Fruit fly (Drosophila melanogaster): ENCODE measurements around the gene tos.

tos gene

DNA sequence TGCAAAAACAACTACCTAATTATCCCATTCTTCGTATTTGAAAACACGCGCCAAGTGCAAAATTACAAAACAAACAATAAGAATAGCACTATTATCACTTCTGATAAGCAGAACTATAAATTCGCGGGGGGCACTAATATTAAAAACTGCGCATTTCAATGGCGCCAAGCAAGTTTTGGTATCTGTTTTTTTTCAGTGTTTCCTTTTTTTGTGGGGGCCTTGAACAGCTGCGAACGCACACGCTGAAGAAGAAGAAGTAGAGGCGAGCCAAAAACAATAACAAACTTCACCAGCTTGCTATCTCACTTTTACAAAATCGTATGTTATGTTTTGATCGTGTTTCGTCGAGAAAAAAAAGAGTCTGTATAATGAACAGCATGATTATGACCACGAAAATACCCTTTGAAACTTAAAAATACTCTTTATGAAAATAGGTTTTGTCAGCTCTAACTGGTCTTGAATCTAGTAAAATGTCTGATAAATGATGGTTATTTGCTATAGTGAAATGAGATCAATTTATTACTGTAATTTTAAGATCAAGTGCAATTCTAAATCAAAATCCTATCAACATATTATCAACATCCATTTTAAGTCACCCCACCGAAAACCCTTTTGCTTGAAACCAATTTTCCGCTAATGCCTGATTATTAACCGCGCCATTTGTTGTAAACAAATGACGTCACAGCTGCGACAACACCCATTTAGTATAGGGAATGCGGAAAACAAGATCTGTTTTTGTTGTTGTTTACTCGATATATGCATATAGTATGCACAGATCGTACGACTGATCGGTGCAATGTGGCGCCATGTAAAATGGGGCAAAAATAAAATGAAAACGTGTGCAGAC, 12.2 kb upstream of the tos start:
- TF ChIP-seq CG17801 (GFP tag; optimal IDR thresholded peaks at IDR 0.05; ENCODE audit: partially characterized antibody): peak; percentile 94

DNA sequence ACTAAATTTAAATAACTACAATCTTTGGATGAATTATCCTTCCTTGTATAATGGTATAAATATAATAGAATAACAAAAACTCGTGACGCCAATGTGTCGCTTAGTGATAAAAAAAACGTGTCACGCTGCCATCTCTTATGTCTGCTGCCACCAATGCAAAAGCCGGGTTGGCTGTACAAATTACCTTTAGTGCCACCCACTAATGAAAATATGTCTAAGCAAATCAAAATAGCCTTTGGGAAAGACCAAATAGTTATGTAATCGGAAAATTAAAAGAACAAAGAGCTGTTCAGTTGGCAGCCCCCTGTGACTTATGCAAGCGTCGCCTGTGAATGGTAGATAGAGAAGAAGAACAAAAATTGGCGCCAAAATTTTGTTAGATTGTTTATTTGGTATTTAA, 7.5 kb upstream of the tos start, which contains the start of gene CG10336:
Gene CG10336 (plus strand): TSS at position 153 of the 400 bp plus-strand sequence.
- no peak for TF ChIP-seq CG17801 (GFP tag; optimal IDR thresholded peaks at IDR 0.05; ENCODE audit: partially characterized antibody)

DNA sequence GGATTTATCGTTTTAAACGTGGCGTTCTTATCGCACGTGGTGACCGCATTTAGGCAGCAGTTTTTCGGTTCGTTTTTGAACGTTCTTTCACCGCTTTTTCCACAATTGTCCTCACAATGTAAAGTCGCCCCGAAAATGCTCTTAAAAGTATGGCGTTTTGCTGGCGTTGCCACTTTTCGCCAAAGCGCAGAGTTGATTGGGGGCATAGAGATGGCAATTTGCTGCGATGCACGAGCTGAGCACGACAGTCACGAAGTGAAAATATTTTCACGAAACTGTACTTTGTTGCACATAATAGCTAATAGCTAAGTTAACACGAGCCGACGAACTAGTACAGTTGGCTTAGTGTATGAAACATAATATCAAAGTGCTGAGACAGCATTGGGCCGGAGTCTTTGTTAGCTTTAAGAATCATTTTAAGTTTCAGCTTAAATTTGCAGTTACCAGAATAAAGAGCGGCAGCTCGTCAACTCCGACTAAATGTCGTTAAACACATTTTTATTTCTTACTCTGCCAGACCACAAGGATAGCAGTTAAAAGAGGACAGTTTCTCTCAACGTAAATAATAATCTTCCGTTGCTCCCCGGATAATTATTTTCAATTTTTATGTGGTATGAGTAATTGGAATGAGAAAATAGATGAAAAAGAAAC, 6.9 kb upstream of the tos start, which contains the start of gene msl-1:
Gene msl-1 (minus strand): TSS at position 155 of the 651 bp plus-strand sequence.
- peak; percentile 0 for TF ChIP-seq CG17801 (GFP tag; optimal IDR thresholded peaks at IDR 0.05; ENCODE audit: partially characterized antibody)

DNA sequence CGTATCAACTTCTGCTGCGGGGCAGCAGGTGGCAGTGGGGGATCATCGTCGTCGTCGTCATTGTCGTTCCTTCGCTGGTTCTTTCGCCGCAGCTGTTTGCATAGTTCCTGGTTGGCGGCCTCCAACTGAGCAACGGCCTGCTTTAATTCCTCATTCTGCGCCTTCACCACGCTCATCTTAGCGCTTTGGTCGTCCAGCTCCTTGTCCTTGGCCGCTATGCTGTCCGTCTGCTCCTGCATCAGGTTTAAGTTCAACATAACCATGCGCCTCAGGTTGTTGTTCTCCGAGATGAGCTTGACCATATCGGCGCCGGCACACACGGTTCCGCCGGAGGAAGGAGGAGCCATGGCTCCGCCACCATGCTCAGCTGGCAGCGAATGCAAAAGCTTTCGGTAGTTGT, 6.0 kb upstream of the tos start:
- TF ChIP-seq CG17801 (GFP tag; optimal IDR thresholded peaks at IDR 0.05; ENCODE audit: partially characterized antibody): no peak

DNA sequence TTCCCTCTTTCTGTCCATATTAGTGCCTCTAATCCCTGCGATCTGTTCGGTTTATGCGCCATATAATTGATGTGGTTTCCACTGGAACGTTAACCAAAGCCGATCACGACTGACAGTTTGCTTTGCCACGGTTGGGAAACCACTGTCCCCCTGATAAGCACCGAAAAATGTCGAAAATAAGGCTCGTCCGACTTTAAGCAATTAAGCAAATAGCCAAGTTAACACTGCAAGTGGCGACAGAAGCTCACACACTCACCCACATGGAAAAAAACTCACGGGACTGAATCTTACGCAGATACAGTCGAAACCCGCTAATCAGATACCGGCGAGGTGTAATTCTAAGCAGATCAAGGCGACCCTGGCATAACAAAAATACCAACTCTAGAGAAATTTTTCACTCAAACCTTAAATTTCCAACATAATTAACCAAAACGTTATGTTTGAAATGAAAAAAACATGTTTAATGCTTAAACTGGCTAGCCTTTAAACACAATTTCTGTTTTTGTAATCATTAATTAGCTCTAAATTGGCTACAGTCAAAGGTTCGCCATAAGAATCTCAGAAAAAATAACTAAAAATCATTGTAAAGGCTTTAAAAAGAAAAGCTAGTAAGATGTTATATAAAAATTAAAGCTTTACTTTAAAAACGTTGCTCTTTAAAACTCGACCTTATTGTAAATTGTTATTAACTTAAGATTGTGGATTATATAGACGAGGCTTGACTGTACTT, 3.8 kb downstream of the tos start:
- no peak for TF ChIP-seq CG17801 (GFP tag; optimal IDR thresholded peaks at IDR 0.05; ENCODE audit: partially characterized antibody)

DNA sequence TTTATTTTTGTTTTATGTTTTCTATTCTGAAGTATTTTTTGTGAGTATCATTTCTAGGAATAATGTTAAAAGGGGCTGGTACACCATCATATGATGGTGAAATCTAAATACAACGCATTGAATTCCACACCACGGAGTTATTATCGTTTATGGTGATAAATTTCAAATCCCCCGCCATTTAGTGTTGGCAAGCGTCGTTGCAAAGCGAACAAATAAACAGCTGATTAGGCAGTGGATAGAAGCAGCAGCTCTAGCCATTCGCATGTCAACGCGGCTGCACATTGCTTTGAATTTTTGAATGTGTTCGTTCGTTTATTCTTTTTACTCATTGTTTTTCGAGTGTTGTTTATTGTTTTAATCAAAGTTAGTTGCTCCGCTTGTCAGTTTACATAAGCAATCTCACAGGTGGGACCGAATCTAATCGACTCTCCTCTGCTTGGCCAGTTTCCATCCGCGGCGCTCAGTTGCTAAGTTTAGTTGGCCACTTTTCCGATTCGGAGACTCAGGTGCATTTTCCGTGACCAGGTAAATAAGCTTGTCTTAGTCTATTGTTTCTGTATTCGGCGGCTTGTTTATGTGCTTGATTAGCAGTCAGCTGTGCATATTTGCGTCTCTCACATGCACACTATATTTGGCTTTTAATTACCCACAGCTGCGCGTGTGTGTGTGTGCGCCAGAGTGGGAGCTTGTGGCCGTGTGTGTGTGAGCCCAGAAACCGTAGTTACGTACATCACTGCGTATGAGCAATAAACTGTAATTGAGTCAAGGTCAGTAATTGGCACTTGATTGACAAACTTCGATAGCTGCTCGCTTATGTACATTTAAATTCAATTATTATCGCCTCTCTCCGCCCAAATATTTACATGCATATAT, 4.7 kb downstream of the tos start, which contains the start of the genes Mst36Fa and CG31751:
Gene Mst36Fa (minus strand): TSS at position 51 of the 873 bp plus-strand sequence.
Gene CG31751 (plus strand): TSS at position 274 of the 873 bp plus-strand sequence.
- peak; percentile 4 for TF ChIP-seq CG17801 (GFP tag; optimal IDR thresholded peaks at IDR 0.05; ENCODE audit: partially characterized antibody)

DNA sequence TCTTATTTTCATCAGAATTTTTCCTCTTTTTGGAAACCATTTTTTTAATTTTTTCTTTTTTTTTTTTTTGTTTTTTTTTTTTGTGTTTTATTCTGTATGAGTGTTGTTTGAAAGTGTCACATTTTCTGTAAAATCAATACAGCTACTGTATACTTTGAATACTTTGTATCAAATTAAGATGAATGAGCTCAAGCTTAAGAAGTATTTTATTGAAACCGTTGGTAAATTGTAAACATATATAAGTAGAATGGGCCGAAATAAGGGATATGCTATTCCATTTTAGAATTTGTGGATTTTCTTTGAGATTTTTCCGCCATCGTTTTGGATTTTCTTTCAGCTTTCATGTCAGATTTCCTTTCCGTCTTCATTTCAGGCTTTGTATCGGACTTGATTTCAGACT, 6.9 kb downstream of the tos start, which contains the start of gene Mst36Fb:
Gene Mst36Fb (minus strand): TSS at position 101 of the 400 bp plus-strand sequence.
- no peak for TF ChIP-seq CG17801 (GFP tag; optimal IDR thresholded peaks at IDR 0.05; ENCODE audit: partially characterized antibody)

DNA sequence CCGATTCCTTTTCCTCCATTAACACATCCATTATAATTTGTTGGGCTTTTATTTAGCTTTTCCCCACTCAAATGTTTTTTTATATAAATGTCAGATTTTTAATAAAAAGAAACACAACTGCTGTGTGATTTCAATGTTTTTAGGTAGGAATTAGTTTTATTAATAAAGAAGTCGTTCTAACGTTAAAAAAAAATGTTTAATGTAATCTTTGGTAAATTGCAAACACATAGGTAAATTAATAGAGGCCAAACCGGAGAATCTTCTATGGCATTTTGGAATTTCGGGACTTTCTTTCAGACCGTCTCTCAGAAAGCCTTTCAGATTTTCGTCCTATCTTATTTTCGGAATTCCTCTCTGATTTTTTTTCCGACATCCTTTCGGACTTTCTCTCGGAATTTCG, 8.7 kb downstream of the tos start, which contains the start of gene CG43339:
Gene CG43339 (minus strand): TSS at position 101 of the 400 bp plus-strand sequence.
- no peak for TF ChIP-seq CG17801 (GFP tag; optimal IDR thresholded peaks at IDR 0.05; ENCODE audit: partially characterized antibody)

DNA sequence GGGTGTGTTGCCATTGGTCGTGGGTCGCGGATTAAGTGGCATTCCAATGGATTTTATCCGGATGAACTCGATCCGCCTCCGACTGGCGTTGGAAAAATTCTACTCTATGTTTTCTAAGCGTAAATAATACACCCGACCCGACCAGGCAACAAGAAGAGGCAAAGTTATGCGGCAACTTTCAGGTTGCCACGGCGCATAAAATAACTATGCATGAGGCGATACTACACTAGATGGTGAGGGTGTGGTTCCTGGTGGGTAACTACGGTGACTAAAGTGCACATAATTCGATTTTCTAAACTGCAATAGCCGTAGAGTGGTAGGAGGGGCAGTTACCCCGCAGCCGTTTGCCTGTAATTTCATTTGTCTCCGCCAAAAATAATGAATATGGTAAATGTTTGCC, 10.7 kb downstream of the tos start, which contains the start of gene CG43338:
Gene CG43338 (minus strand): TSS at position 101 of the 400 bp plus-strand sequence.
- TF ChIP-seq CG17801 (GFP tag; optimal IDR thresholded peaks at IDR 0.05; ENCODE audit: partially characterized antibody): no peak

DNA sequence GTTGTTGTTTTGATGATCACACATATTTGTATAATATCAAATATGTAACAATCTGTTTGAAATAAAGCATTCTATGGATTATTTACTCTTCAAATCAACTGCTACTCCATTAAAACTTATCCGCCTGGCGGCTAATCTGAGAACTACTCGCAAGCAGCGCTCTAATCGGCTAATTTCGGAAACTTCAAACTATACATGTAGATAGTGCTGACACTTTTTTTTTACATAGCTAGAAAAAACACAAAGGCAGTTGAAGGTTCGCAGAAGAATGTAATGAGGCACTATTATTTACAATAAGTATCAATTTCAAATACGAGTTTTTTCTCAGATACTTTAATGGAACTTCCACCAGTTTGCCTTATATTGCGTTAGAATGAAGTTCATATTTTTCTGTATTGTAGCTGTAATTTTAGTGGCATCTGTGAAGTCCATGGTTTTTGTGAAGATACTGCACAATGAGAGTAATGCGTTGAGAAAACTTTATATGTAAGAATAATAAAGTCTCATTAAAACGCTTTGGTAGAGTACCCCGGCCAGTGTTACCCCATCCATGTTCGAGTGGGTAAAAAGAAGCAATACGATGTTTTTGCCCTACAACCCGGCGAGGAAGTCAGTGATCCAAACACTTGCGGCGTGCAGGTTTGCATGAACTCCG, 15.8 kb downstream of the tos start:
- no peak for TF ChIP-seq CG17801 (GFP tag; optimal IDR thresholded peaks at IDR 0.05; ENCODE audit: partially characterized antibody)

DNA sequence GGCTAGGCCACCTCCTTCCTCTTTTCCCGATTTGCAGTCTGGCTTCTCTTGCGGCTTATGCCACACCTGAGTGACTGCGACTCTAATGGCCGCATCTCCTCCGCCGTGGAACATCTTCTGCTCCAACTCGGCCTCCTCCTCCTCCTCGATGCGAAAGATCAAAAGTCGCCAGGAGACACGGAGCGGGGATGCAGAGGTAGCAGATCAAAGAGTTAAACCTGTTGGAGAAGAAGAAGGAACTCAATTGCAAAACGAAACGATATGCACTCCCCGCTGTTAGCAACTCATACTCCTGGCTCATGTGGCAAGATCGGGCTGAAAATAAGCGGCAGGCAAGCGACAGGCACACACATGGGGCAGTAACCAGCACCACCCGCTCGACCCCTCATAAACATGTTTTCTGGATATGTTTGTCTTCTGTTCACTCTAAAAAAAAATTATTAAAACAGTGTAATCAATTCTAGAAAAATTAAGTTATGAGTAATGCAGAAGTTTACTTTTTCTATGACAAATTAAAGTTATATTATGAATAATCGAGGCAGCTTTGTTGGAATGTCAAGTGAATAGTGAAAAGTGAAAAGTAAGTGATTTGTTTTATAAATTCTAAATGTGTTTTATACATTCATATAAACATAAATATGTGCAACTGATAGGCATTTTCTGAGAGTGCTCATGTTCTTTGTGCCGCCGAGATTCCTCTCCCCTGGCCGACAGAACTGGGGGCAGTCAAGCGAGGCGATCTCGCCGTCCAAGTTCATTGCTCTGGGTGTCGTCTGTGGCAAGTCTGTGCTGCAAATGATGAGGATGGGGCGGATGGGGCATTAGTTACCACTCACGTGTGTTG, 16.9 kb downstream of the tos start:
- TF ChIP-seq CG17801 (GFP tag; optimal IDR thresholded peaks at IDR 0.05; ENCODE audit: partially characterized antibody): no peak

DNA sequence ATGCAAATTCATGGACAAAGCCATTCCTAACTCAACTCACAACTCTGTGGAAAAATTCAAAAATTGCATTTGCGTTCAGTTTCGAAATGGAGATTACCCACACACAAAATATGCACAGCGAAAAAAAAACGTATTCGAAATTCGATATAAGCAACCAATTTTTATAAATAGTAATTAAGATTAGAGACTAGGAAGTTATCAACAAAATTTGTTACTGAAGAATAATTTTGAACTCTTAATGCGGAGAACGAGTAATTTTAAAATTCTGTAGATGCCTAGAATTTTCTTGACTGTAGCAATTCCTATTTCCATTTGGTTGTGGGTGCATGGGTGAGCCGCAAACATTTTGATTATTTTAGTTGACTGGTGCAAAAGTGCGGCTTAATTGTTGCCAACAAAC, 18.5 kb downstream of the tos start:
- TF ChIP-seq CG17801 (GFP tag; optimal IDR thresholded peaks at IDR 0.05; ENCODE audit: partially characterized antibody): no peak

DNA sequence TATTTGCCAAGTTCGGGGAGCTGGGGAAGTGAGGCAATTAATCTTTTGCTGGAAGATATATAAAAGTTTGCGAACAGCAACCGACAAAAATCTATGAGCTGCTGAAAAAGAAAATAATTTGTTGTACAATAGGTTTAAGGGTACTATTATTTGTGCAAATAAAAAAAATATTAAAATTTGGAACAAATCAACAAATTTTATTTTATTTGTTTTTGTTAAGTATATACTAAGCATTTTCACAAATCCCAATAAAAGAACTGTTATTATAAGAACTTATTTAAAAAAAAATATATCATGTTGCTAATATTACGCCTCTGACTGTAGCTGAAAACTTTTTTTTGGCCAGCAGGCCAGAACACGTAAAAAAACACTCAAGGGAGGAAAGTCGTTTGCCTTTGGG, 23.8 kb downstream of the tos start:
- TF ChIP-seq CG17801 (GFP tag; optimal IDR thresholded peaks at IDR 0.05; ENCODE audit: partially characterized antibody): no peak
